Fruit fly (Drosophila melanogaster): ENCODE measurements around the gene Marcal1.

Marcal1 gene

dm6 chr2L:5004677-5005463, 49.6 kb downstream of the Marcal1 start (continued):
- TF ChIP-seq CG12219 (GFP tag; optimal IDR thresholded peaks at IDR 0.05): peak; percentile 91
- peak; percentile 90 for TF ChIP-seq Mad (GFP tag; optimal IDR thresholded peaks at IDR 0.05)
- no peak for TF ChIP-seq hth (optimal IDR thresholded peaks at IDR 0.05)
- peak; percentile 44 for TF ChIP-seq wek (GFP tag; optimal IDR thresholded peaks at IDR 0.05)
- TF ChIP-seq usp (GFP tag; optimal IDR thresholded peaks at IDR 0.05): no peak
- peak; percentile 72 for TF ChIP-seq CG17802 (tag; optimal IDR thresholded peaks at IDR 0.05)
- peak; percentile 79 for TF ChIP-seq CG2202 (tag; optimal IDR thresholded peaks at IDR 0.05)
- TF ChIP-seq CG8290 (GFP tag; optimal IDR thresholded peaks at IDR 0.05): peak; percentile 77
- peak; percentile 34 to 74 for TF ChIP-seq CG8290 (tag; optimal IDR thresholded peaks at IDR 0.05)
- peak; percentile 85 for TF ChIP-seq Atf3 (GFP tag; optimal IDR thresholded peaks at IDR 0.05)
- TF ChIP-seq CG11695 (GFP tag; IDR thresholded peaks at IDR 0.05): peak; percentile 96
- peak; percentile 93 for TF ChIP-seq maf-S (GFP tag; optimal IDR thresholded peaks at IDR 0.05)
- peak; percentile 89 for TF ChIP-seq D19A (tag; optimal IDR thresholded peaks at IDR 0.05)
- TF ChIP-seq Hand (GFP tag; optimal IDR thresholded peaks at IDR 0.05): peak; percentile 98
- TF ChIP-seq NC2α (GFP tag; optimal IDR thresholded peaks at IDR 0.05): peak; percentile 83
- peak; percentile 82 for TF ChIP-seq dmrt11E (tag; optimal IDR thresholded peaks at IDR 0.05)
- no peak for TF ChIP-seq yki (optimal IDR thresholded peaks at IDR 0.05)
- peak; percentile 93 to 94 for TF ChIP-seq chif (GFP tag; optimal IDR thresholded peaks at IDR 0.05)
- peak; percentile 56; the same call in 1 of the 3 replicates for TF ChIP-seq z (GFP tag; IDR thresholded peaks at IDR 0.05)
- peak; percentile 93 for TF ChIP-seq CG1233 (GFP tag; optimal IDR thresholded peaks at IDR 0.05)
- 0 out of 2 replicates have a peak, but pooled peaks have one; percentile 36 for TF ChIP-seq Dref (GFP tag; IDR thresholded peaks at IDR 0.05)
- TF ChIP-seq CG4617 (GFP tag; optimal IDR thresholded peaks at IDR 0.05; ENCODE audit: borderline replicate concordance): peak; percentile 78
- TF ChIP-seq CG10209 (GFP tag; optimal IDR thresholded peaks at IDR 0.05): peak; percentile 93
- no peak for TF ChIP-seq inv (GFP tag; IDR thresholded peaks at IDR 0.05; ENCODE audit: partially characterized antibody)
- TF ChIP-seq Sox100B (GFP tag; optimal IDR thresholded peaks at IDR 0.05): peak; percentile 87
- TF ChIP-seq dati (GFP tag; IDR thresholded peaks at IDR 0.05): peak; percentile 83
- TF ChIP-seq sim (GFP tag; IDR thresholded peaks at IDR 0.05): peak; percentile 81
- TF ChIP-seq unpg (GFP tag; optimal IDR thresholded peaks at IDR 0.05): peak; percentile 95
- TF ChIP-seq Optix (GFP tag; IDR thresholded peaks at IDR 0.05): peak; percentile 91
- peak; percentile 92 for TF ChIP-seq CG14050 (GFP tag; IDR thresholded peaks at IDR 0.05)
- peak; percentile 85 for TF ChIP-seq ab (GFP tag; optimal IDR thresholded peaks at IDR 0.05)
- TF ChIP-seq CkIIα-i1 (GFP tag; IDR thresholded peaks at IDR 0.05): peak; percentile 68; the same call in 1 of the 2 replicates
- peak; percentile 91 for TF ChIP-seq CG18619 (GFP tag; optimal IDR thresholded peaks at IDR 0.05)
- peak; percentile 81 for TF ChIP-seq kah (GFP tag; optimal IDR thresholded peaks at IDR 0.05)
- TF ChIP-seq tgo (GFP tag; IDR thresholded peaks at IDR 0.05): peak; percentile 95
- peak; percentile 83 for TF ChIP-seq CG5180 (GFP tag; optimal IDR thresholded peaks at IDR 0.05)
- peak; percentile 96 for TF ChIP-seq gro (GFP tag; optimal IDR thresholded peaks at IDR 0.05)
- TF ChIP-seq ro (GFP tag; IDR thresholded peaks at IDR 0.05): peak; percentile 88
- TF ChIP-seq wor (GFP tag; IDR thresholded peaks at IDR 0.05): peak; percentile 90
- no peak for TF ChIP-seq Hr39 (optimal IDR thresholded peaks at IDR 0.05)
- TF ChIP-seq cg (GFP tag; optimal IDR thresholded peaks at IDR 0.05): no peak
- peak; percentile 90 for TF ChIP-seq Oaz (GFP tag; IDR thresholded peaks at IDR 0.05)
- peak; percentile 94 for TF ChIP-seq tx (GFP tag; optimal IDR thresholded peaks at IDR 0.05)
- TF ChIP-seq Fer2 (tag; optimal IDR thresholded peaks at IDR 0.05): peak; percentile 93
- TF ChIP-seq Trl (optimal IDR thresholded peaks at IDR 0.05): peak; percentile 34 to 48
- TF ChIP-seq Trl (GFP tag; optimal IDR thresholded peaks at IDR 0.05): peak; percentile 92
- peak; percentile 96 for TF ChIP-seq CG13296 (GFP tag; optimal IDR thresholded peaks at IDR 0.05)
- TF ChIP-seq CG9609 (GFP tag; optimal IDR thresholded peaks at IDR 0.05): peak; percentile 93
- no peak for TF ChIP-seq br (optimal IDR thresholded peaks at IDR 0.05)
- peak; percentile 88 for TF ChIP-seq CG2875 (GFP tag; optimal IDR thresholded peaks at IDR 0.05)
- TF ChIP-seq eyg (GFP tag; optimal IDR thresholded peaks at IDR 0.05): peak; percentile 93
- TF ChIP-seq BtbVII (GFP tag; optimal IDR thresholded peaks at IDR 0.05): peak; percentile 93

Measured in whole organism, embryonic.